Worm (Caenorhabditis elegans): Measurements from ENCODE around the gene clec-205.

Gene clec-205

DNA sequence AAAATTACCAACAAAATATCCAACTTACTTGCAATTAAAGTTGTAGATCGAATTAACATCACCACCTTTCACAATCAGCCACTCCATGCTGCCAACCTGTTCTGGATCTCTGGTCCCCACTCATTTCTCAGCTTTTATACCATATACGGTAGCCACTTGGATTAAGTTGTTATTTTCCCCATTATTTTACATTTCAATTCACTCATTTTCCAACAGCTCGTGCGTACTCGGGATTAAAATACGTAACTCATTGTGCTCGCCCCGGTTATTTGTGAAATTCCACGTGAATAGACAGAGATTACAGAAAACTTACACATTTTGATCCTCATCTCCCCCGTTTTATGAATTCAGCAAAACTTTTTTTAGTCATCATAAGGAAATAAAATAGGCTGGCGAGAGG, 42.4 kb downstream of the clec-205 start, which contains the start of gene srt-41:
TSS of gene srt-41 (minus strand) at position 101 of the 400 bp plus-strand sequence.
- TF ChIP-seq ceh-28 (tag; optimal IDR thresholded peaks at IDR 0.05), result no peak
- TF ChIP-seq fos-1 (tag; optimal IDR thresholded peaks at IDR 0.05), result no peak
- no peak for TF ChIP-seq hmg-11 (tag; optimal IDR thresholded peaks at IDR 0.05)
- TF ChIP-seq ama-1 (optimal IDR thresholded peaks at IDR 0.05), result no peak
- TF ChIP-seq nhr-77 (tag; optimal IDR thresholded peaks at IDR 0.05), result no peak
- TF ChIP-seq nhr-23 (tag; optimal IDR thresholded peaks at IDR 0.05), result no peak
- no peak for TF ChIP-seq nhr-43 (tag; optimal IDR thresholded peaks at IDR 0.05; ENCODE audit: poor library complexity, severe bottlenecking)
- no peak for TF ChIP-seq ztf-11 (tag; optimal IDR thresholded peaks at IDR 0.05)
- no peak for TF ChIP-seq tbx-2 (tag; optimal IDR thresholded peaks at IDR 0.05)
- TF ChIP-seq skn-1 (tag; optimal IDR thresholded peaks at IDR 0.05), result no peak
- TF ChIP-seq sea-2 (GFP tag; optimal IDR thresholded peaks at IDR 0.05), result no peak
- TF ChIP-seq lin-15B (tag; optimal IDR thresholded peaks at IDR 0.05), result no peak
- no peak for TF ChIP-seq nhr-25 (tag; optimal IDR thresholded peaks at IDR 0.05)

DNA sequence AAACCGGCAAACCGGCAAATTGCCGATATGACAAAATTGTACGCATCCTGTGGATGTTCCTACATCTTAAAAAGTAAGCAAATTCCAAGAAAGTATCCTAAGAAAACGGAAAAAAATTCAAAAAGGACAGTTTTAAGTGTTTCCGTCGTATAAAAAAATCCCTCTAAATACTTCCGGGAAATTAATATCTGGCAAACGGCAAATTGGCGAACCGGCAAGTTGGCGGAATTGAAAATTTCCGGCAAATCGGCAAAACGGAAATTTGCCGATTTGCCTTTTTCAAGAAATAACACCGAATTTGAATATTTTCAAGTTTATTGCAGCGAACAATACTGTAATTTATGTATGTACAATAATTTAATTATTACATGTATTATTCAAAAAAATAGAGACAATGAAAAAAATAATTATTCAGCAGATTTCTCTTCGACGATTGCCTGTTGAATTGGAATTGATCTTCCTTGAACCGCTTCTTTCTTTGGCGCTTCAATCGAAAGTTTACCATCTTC, 43.4 kb downstream of the clec-205 start:
- TF ChIP-seq nfya-1 (tag; optimal IDR thresholded peaks at IDR 0.05; ENCODE audit: insufficient read depth), result peak; percentile 12
- TF ChIP-seq ama-1 (optimal IDR thresholded peaks at IDR 0.05), result peak; percentile 92
- no peak for TF ChIP-seq ceh-82 (tag; optimal IDR thresholded peaks at IDR 0.05)
- no peak for TF ChIP-seq nhr-11 (tag; optimal IDR thresholded peaks at IDR 0.05)
- peak; percentile 37 for TF ChIP-seq pha-4 (tag; optimal IDR thresholded peaks at IDR 0.05)
- TF ChIP-seq mml-1 (tag; optimal IDR thresholded peaks at IDR 0.05), result no peak
- no peak for TF ChIP-seq nhr-25 (tag; optimal IDR thresholded peaks at IDR 0.05)
- no peak for TF ChIP-seq snpc-4 (tag; optimal IDR thresholded peaks at IDR 0.05)

DNA sequence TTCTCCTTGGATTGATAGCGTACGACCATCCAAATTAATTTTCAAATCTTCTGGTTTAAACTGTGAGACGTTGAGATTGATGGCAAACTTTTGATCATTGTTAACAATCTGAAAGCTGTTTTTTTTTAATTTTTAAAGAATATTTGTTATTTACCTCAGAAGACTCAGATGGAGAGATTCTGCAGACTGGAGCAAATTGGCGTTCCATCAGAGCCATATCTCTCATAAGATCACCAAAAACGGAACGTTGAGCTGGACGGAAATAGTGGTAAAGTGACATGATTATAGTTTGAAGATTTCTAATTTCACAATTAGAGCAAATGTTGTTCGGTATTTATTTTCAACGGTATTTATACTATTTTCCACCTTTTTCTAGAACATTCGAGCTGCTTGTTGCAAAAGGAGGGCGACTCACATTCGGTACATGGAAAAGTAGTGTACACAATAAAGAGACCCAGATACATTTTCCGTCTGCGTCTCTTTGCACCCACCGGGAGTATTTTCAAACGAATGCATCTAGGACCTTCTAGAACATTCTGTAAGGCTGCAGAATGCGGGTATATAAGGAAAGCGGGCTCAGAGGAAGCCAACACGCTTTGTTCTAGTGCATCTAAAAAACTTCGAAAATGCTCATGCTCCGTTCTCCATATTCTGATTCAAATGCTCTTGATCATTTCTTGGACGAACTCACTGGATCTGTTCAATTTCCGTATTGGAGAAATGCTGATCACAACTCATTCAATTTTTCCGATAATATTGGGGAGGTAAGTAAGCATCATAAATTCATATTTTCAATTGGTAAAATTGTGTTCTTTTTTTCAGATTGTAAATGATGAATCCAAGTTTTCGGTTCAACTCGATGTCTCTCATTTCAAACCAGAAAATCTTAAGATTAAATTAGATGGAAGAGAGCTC, 44.2 kb downstream of the clec-205 start, which contains the start of the genes hsp-16.2 and hsp-16.41:
TSS of gene hsp-16.2 (minus strand) at position 313 of the 915 bp plus-strand sequence.
TSS of gene hsp-16.41 (plus strand) at position 534 of the 915 bp plus-strand sequence.
- TF ChIP-seq zag-1 (tag; optimal IDR thresholded peaks at IDR 0.05) (no peak), nfya-1 (tag; optimal IDR thresholded peaks at IDR 0.05; ENCODE audit: insufficient read depth) (peak; percentile 81), pha-4 (tag; optimal IDR thresholded peaks at IDR 0.05) (peak; percentile 62), eor-1 (tag; optimal IDR thresholded peaks at IDR 0.05) (peak in 1 of 2 experiments; percentile 69), unc-39 (tag; optimal IDR thresholded peaks at IDR 0.05) (no peak), mml-1 (tag; optimal IDR thresholded peaks at IDR 0.05) (no peak), elt-2 (tag; optimal IDR thresholded peaks at IDR 0.05) (peak; percentile 28), fkh-2 (tag; optimal IDR thresholded peaks at IDR 0.05) (no peak), ceh-28 (tag; optimal IDR thresholded peaks at IDR 0.05) (no peak), lsy-12 (tag; optimal IDR thresholded peaks at IDR 0.05) (peak; percentile 46), nhr-23 (tag; optimal IDR thresholded peaks at IDR 0.05) (no peak), lin-39 (tag; optimal IDR thresholded peaks at IDR 0.05) (peak; percentile 49), nhr-25 (tag; optimal IDR thresholded peaks at IDR 0.05) (peak; percentile 6), hmg-11 (tag; optimal IDR thresholded peaks at IDR 0.05) (peak; percentile 29), snpc-4 (tag; optimal IDR thresholded peaks at IDR 0.05) (no peak), sea-2 (GFP tag; optimal IDR thresholded peaks at IDR 0.05) (peak; percentile 65), skn-1 (tag; optimal IDR thresholded peaks at IDR 0.05) (peak; percentile 40), fos-1 (tag; optimal IDR thresholded peaks at IDR 0.05) (no peak), ama-1 (optimal IDR thresholded peaks at IDR 0.05) (peak; percentile 95), nhr-28 (tag; optimal IDR thresholded peaks at IDR 0.05) (no peak), lin-15B (tag; optimal IDR thresholded peaks at IDR 0.05) (no peak), nhr-77 (tag; optimal IDR thresholded peaks at IDR 0.05) (no peak)

DNA sequence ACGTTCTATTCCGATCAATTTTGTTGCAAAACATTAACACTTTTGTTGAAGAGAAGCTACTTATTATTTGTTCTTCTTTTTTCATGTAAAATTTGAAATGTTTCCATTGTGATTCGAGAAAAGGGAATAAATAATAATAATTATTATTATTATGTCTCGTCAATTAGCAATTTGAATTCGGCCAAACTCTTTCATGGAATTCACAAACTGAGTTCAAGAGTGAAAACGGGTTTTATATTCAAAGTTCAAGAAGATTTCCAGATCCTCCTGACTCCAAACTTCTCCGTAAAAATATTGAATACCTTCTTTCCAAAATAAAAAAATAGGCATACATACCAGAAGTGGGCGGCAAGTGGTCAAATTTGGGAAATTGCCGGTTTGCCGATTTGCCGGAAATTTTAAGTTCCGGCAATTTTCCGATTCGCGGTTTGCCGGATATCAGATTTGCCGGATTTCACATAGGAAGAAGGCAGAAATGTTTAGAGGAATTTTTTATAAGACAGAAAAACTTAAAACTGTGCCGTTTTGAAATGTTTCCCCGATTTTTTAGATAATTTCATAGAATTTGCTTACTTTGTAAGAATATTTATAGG, 45.1 kb downstream of the clec-205 start:
- TF ChIP-seq nfya-1 (tag; optimal IDR thresholded peaks at IDR 0.05; ENCODE audit: insufficient read depth), result peak; percentile 30
- peak; percentile 13 for TF ChIP-seq nhr-25 (tag; optimal IDR thresholded peaks at IDR 0.05)
- TF ChIP-seq pha-4 (tag; optimal IDR thresholded peaks at IDR 0.05), result peak; percentile 49
- no peak for TF ChIP-seq lsy-12 (tag; optimal IDR thresholded peaks at IDR 0.05)
- no peak for TF ChIP-seq unc-39 (tag; optimal IDR thresholded peaks at IDR 0.05)
- TF ChIP-seq mml-1 (tag; optimal IDR thresholded peaks at IDR 0.05), result no peak
- TF ChIP-seq egl-5 (tag; optimal IDR thresholded peaks at IDR 0.05), result peak; percentile 19
- TF ChIP-seq nhr-28 (tag; optimal IDR thresholded peaks at IDR 0.05), result no peak
- TF ChIP-seq ama-1 (optimal IDR thresholded peaks at IDR 0.05), result peak; percentile 92

DNA sequence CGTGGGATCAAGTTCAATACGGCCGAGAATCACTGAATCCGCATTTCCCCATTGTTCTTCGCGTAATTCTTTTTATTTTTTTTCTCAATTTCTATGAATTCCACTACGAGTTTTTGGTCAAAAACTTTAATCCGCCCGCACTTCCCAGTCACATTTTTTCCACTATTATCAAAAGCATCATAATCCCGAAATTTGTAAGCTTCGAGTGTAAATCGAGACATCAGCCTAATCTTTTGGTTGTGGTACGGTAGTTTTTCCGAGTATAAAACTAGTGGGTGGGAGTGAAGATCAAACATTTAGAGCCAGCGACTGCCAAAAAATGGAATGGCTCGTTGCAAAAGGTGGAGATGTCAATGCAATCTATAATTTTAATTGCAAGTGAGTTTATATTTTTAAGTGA, 46.5 kb downstream of the clec-205 start, which contains the start of gene srt-42:
TSS of gene srt-42 (plus strand) at position 301 of the 400 bp plus-strand sequence.
- TF ChIP-seq aly-2 (tag; optimal IDR thresholded peaks at IDR 0.05) (no peak), ama-1 (optimal IDR thresholded peaks at IDR 0.05) (no peak), eor-1 (tag; optimal IDR thresholded peaks at IDR 0.05) (no peak), elt-1 (tag; optimal IDR thresholded peaks at IDR 0.05) (no peak), lsy-12 (tag; optimal IDR thresholded peaks at IDR 0.05) (no peak), nhr-76 (tag; optimal IDR thresholded peaks at IDR 0.05) (no peak), egl-5 (tag; optimal IDR thresholded peaks at IDR 0.05) (no peak), sea-2 (GFP tag; optimal IDR thresholded peaks at IDR 0.05) (no peak), ztf-4 (tag; optimal IDR thresholded peaks at IDR 0.05) (no peak), ZK546.5 (tag; optimal IDR thresholded peaks at IDR 0.05) (no peak), nhr-43 (tag; optimal IDR thresholded peaks at IDR 0.05; ENCODE audit: poor library complexity, severe bottlenecking) (no peak), fkh-2 (tag; optimal IDR thresholded peaks at IDR 0.05) (no peak)

All from whole organism, L3 larva.